Worm (Caenorhabditis elegans) whole organism, mixed stage, embryonic: Measurements from ENCODE around the gene Y54G11A.4.

Experiments used
- M03D4.4 ChIP-seq: sonication (generic microtip); optimal IDR thresholded peaks from 2 replicates; lab custom pipeline; 2017; ENCODE audit warnings: mild to moderate bottlenecking, missing genetic modification characterization, missing compliant biosample characterization
- bed-3 ChIP-seq: fragments of 200-800 bp; sonication (Bioruptor generic); optimal IDR thresholded peaks from 3 replicates; lab custom pipeline; 2018; ENCODE audit warnings: mild to moderate bottlenecking, missing genetic modification characterization, moderate library complexity, missing compliant biosample characterization
- blmp-1 ChIP-seq: fragments of 150-350 bp; optimal IDR thresholded peaks from 2 replicates; lab custom pipeline; 2014; ENCODE audit warnings: missing biosample characterization, missing genetic modification characterization
- ceh-43 ChIP-seq: fragments of 200-800 bp; sonication (Bioruptor generic); optimal IDR thresholded peaks from 2 replicates; lab custom pipeline; 2018; ENCODE audit warnings: mild to moderate bottlenecking, missing genetic modification characterization, moderate library complexity, missing compliant biosample characterization
- ceh-83 ChIP-seq: fragments of 200-800 bp; sonication (Bioruptor generic); optimal IDR thresholded peaks from 2 replicates; lab custom pipeline; 2018; ENCODE audit warnings: mild to moderate bottlenecking, missing genetic modification characterization, missing compliant biosample characterization
- ces-1 ChIP-seq: fragments of 150-350 bp; optimal IDR thresholded peaks from 2 replicates; lab custom pipeline; 2014; ENCODE audit warnings: missing biosample characterization, missing genetic modification reagents, missing genetic modification characterization
- drap-1 ChIP-seq: fragments of 200-800 bp; sonication (Bioruptor generic); optimal IDR thresholded peaks from 3 replicates; lab custom pipeline; 2018; ENCODE audit warnings: mild to moderate bottlenecking, missing genetic modification characterization, missing compliant biosample characterization
- elt-3 ChIP-seq: fragments of 150-350 bp; optimal IDR thresholded peaks from 2 replicates; lab custom pipeline; 2014; ENCODE audit warnings: missing biosample characterization, missing genetic modification characterization
- flh-1 ChIP-seq: fragments of 200-800 bp; sonication (Bioruptor generic); optimal IDR thresholded peaks from 2 replicates; lab custom pipeline; 2018; ENCODE audit warnings: mild to moderate bottlenecking, missing genetic modification characterization, moderate library complexity, missing compliant biosample characterization
- hlh-1 ChIP-seq: fragments of 150-350 bp; optimal IDR thresholded peaks from 2 replicates; lab custom pipeline; 2014; ENCODE audit warnings: missing biosample characterization, missing genetic modification reagents, missing genetic modification characterization
- lin-13 ChIP-seq: fragments of 150-350 bp; optimal IDR thresholded peaks from 2 replicates; lab custom pipeline; 2014; ENCODE audit warnings: missing biosample characterization, missing genetic modification characterization
- lin-32 ChIP-seq: fragments of 200-800 bp; sonication (Bioruptor generic); optimal IDR thresholded peaks from 2 replicates; lab custom pipeline; 2018; ENCODE audit warnings: mild to moderate bottlenecking, missing genetic modification characterization, missing compliant biosample characterization
- lsy-2 ChIP-seq: fragments of 150-350 bp; optimal IDR thresholded peaks from 2 replicates; lab custom pipeline; 2014; ENCODE audit warnings: missing biosample characterization, missing genetic modification characterization
- mab-5 ChIP-seq: fragments of 150-350 bp; optimal IDR thresholded peaks from 2 replicates; lab custom pipeline; 2014; ENCODE audit warnings: missing biosample characterization, missing genetic modification characterization
- mep-1 ChIP-seq: fragments of 150-350 bp; optimal IDR thresholded peaks from 2 replicates; lab custom pipeline; 2017; ENCODE audit warnings: missing biosample characterization, missing genetic modification reagents, missing genetic modification characterization, inconsistent platforms
- mls-2 ChIP-seq: sonication (generic microtip); optimal IDR thresholded peaks from 2 replicates; lab custom pipeline; 2016; ENCODE audit warnings: mild to moderate bottlenecking, missing genetic modification characterization, moderate library complexity, missing compliant biosample characterization
- nhr-12 ChIP-seq: fragments of 150-350 bp; optimal IDR thresholded peaks from 2 replicates; lab custom pipeline; 2014; ENCODE audit warnings: missing biosample characterization, missing genetic modification characterization
- nhr-2 ChIP-seq: fragments of 150-350 bp; optimal IDR thresholded peaks from 2 replicates; lab custom pipeline; 2014; ENCODE audit warnings: missing biosample characterization, missing genetic modification characterization
- nhr-237 ChIP-seq: fragments of 150-350 bp; optimal IDR thresholded peaks from 2 replicates; lab custom pipeline; 2014; ENCODE audit warnings: missing biosample characterization, missing genetic modification characterization
- nhr-76 ChIP-seq: sonication (generic microtip); optimal IDR thresholded peaks from 2 replicates; lab custom pipeline; 2017; ENCODE audit warnings: missing biosample characterization, missing genetic modification characterization
- pha-4 ChIP-seq: fragments of 150-350 bp; optimal IDR thresholded peaks from 2 replicates; lab custom pipeline; 2018; ENCODE audit warnings: missing biosample characterization, missing genetic modification reagents, missing genetic modification characterization
- sem-2 ChIP-seq: fragments of 200-800 bp; sonication (Bioruptor generic); optimal IDR thresholded peaks from 2 replicates; lab custom pipeline; 2018; ENCODE audit warnings: mild to moderate bottlenecking, missing genetic modification characterization, missing compliant biosample characterization
- snpc-4 ChIP-seq: fragments of 150-350 bp; optimal IDR thresholded peaks from 2 replicates; lab custom pipeline; 2014; ENCODE audit warnings: missing biosample characterization, missing genetic modification characterization
- sptf-1 ChIP-seq: sonication (generic microtip); optimal IDR thresholded peaks from 2 replicates; lab custom pipeline; 2017; ENCODE audit warnings: mild to moderate bottlenecking, missing genetic modification characterization, moderate library complexity, missing compliant biosample characterization
- tbx-8 ChIP-seq: fragments of 200-800 bp; sonication (Bioruptor generic); optimal IDR thresholded peaks from 2 replicates; lab custom pipeline; 2018; ENCODE audit warnings: mild to moderate bottlenecking, missing genetic modification characterization, moderate library complexity, missing compliant biosample characterization
- unc-120 ChIP-seq: sonication (generic microtip); optimal IDR thresholded peaks from 2 replicates; lab custom pipeline; 2017; ENCODE audit warnings: missing genetic modification characterization, missing compliant biosample characterization; ENCODE audit not compliant: poor library complexity, severe bottlenecking
- unc-39 ChIP-seq: fragments of 150-350 bp; optimal IDR thresholded peaks from 2 replicates; lab custom pipeline; 2014; ENCODE audit warnings: missing biosample characterization, missing genetic modification characterization
- unc-62 ChIP-seq: fragments of 150-350 bp; optimal IDR thresholded peaks from 2 replicates; lab custom pipeline; 2014; ENCODE audit warnings: missing biosample characterization, missing genetic modification reagents, missing genetic modification characterization
- zip-8 ChIP-seq: fragments of 150-350 bp; optimal IDR thresholded peaks from 2 replicates; lab custom pipeline; 2014; ENCODE audit warnings: missing biosample characterization, missing genetic modification characterization
- ztf-11 ChIP-seq: fragments of 150-350 bp; optimal IDR thresholded peaks from 2 replicates; lab custom pipeline; 2014; ENCODE audit warnings: missing biosample characterization, missing genetic modification characterization

Gene Y54G11A.4

DNA sequence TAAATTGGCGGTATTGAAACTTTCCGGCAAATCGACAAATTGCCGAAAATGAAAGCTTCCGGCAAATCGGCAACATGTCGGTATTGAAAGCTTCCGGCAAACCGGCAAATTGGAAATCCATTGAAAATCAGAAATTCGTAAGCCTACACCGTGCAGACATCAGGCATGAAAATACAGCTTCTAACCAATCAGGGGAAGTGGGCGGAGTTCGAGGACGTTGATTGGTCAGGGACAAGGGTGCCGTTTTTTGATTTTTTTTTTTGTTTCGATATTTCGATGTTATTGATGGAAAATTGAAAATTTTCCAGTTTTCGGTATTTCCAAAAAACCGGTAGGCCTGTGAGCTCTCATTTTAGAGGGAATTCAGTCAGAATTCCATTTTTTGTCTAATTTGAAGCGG, 22.8 kb upstream of the Y54G11A.4 start:
- TF ChIP-seq ces-1 (no peak), ceh-83 (GFP tag; lab: Kevin White, UChicago) (no peak), pha-4 (tag; lab: Kevin White, UChicago) (no peak), ztf-11 (tag; lab: Kevin White, UChicago) (no peak), snpc-4 (tag; lab: Kevin White, UChicago) (no peak), lsy-2 (tag; lab: Kevin White, UChicago) (no peak), nhr-76 (no peak), sem-2 (no peak), lin-32 (GFP tag; lab: Kevin White, UChicago) (no peak), drap-1 (GFP tag; lab: Kevin White, UChicago) (no peak), unc-62 (GFP tag; lab: Kevin White, UChicago) (no peak), bed-3 (GFP tag; lab: Kevin White, UChicago) (no peak), mab-5 (tag; lab: Kevin White, UChicago) (no peak)

DNA sequence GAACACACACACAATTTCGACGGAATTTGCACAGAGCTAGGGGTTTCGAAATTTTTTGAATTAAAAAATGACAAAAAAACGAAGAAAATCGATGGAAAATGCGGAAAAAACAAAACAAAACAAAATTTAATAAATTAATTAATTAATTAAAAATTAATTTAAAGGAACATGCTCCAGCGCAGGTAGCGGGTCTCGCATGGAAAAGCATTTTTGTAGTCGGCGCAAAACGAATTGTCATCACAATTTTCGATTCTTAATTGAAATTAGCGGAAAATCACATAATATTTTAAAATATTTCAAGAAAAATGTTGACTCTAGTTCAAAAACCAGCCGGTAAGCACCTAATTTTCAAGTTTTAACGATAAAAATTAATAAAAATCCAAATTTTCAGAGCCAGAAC, 16.2 kb upstream of the Y54G11A.4 start, which contains the start of gene Y54G11A.3:
TSS of gene Y54G11A.3 (plus strand) at position 213 of the 400 bp plus-strand sequence.
- TF ChIP-seq unc-39 (tag; lab: Kevin White, UChicago) (no peak), elt-3 (tag; lab: Kevin White, UChicago) (no peak), nhr-76 (no peak), ztf-11 (tag; lab: Kevin White, UChicago) (no peak), unc-62 (GFP tag; lab: Kevin White, UChicago) (no peak), lin-13 (no peak), tbx-8 (GFP tag; lab: Kevin White, UChicago) (no peak), ceh-43 (GFP tag; lab: Kevin White, UChicago) (no peak), nhr-12 (tag; lab: Kevin White, UChicago) (no peak), nhr-2 (no peak), mls-2 (tag; lab: Kevin White, UChicago) (no peak), M03D4.4 (tag; lab: Kevin White, UChicago) (no peak), bed-3 (GFP tag; lab: Kevin White, UChicago) (no peak), hlh-1 (tag; lab: Kevin White, UChicago) (no peak), unc-120 (no peak), sptf-1 (tag; lab: Kevin White, UChicago) (no peak), ces-1 (no peak), blmp-1 (tag; lab: Kevin White, UChicago) (no peak), mab-5 (tag; lab: Kevin White, UChicago) (no peak)

DNA sequence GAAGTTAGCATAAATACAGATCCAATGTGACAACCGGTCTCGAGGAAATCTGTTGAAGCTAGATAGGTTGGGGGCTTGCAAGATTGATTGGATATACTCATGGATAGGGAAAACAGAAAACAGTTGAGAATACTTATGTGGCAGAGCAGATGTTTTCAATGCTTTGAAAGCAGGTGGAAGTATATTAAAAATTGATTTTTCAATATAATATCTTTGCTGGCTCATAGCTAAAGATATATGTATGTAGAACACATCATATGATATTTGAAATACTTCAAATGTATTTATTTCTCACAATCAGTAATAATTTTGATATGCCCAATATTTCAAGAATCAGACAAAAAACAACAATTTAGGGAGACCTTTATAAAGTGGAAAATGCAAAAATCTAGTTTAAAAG, 5.3 kb upstream of the Y54G11A.4 start, which contains the start of gene srh-41:
TSS of gene srh-41 (minus strand) at position 101 of the 400 bp plus-strand sequence.
- TF ChIP-seq unc-62 (GFP tag; lab: Kevin White, UChicago) (no peak), ceh-83 (GFP tag; lab: Kevin White, UChicago) (no peak), lin-32 (GFP tag; lab: Kevin White, UChicago) (no peak)

DNA sequence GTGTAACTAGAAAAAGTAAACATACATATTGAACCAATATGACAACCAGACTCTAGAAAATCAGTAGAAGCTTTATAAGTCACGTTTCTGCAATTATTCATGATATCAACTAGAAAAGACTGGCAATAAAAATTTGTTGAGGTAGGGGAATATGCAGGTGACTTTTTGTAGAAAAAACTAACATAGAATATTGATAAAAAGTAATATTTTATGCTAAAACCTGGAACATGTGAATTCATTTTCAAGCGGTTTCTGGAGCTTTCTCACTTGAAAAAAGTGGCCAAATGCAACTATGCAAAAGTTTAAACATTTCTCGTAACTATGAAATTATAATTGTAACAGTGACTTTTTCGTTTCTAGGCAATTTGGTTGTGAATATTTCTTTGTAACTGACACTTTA, 3.7 kb upstream of the Y54G11A.4 start, which contains the start of gene srh-42:
TSS of gene srh-42 (minus strand) at position 101 of the 400 bp plus-strand sequence.
- no peak for TF ChIP-seq flh-1 (GFP tag; lab: Kevin White, UChicago)
- TF ChIP-seq M03D4.4 (tag; lab: Kevin White, UChicago), result no peak
- no peak for TF ChIP-seq lin-32 (GFP tag; lab: Kevin White, UChicago)
- no peak for TF ChIP-seq bed-3 (GFP tag; lab: Kevin White, UChicago)
- no peak for TF ChIP-seq zip-8 (tag; lab: Kevin White, UChicago)
- TF ChIP-seq sptf-1 (tag; lab: Kevin White, UChicago), result no peak
- TF ChIP-seq tbx-8 (GFP tag; lab: Kevin White, UChicago), result no peak
- TF ChIP-seq snpc-4 (tag; lab: Kevin White, UChicago), result no peak
- TF ChIP-seq ceh-83 (GFP tag; lab: Kevin White, UChicago), result no peak
- no peak for TF ChIP-seq mls-2 (tag; lab: Kevin White, UChicago)
- TF ChIP-seq sem-2, result no peak
- no peak for TF ChIP-seq mep-1
- no peak for TF ChIP-seq mab-5 (tag; lab: Kevin White, UChicago)
- TF ChIP-seq ceh-43 (GFP tag; lab: Kevin White, UChicago), result no peak

ce11 chrII:14290846-14291245, 1.8 kb upstream of the Y54G11A.4 start:
- TF ChIP-seq nhr-237 (tag; lab: Kevin White, UChicago) (no peak), unc-39 (tag; lab: Kevin White, UChicago) (no peak), lin-32 (GFP tag; lab: Kevin White, UChicago) (no peak), drap-1 (GFP tag; lab: Kevin White, UChicago) (no peak)
- TF ChIP-seq, all 35 proteins: peak for 0
